Fruit fly (Drosophila melanogaster) whole organism, embryonic: Measurements from ENCODE around the gene wdn.
A peak's percentile ranks its signal among the peaks of the same experiment; 100 is the strongest.

Experiments
- ATbp ChIP-seq: fragments of 200-800 bp; sonication (Bioruptor generic); optimal IDR thresholded peaks from 2 replicates; lab custom pipeline; 2017; ENCODE audit warnings: missing biosample characterization, mild to moderate bottlenecking, missing genetic modification characterization, missing genetic modification reagents
- Abd-B ChIP-seq: fragments of 200-800 bp; sonication (Bioruptor generic); optimal IDR thresholded peaks from 2 replicates; lab custom pipeline; 2018; ENCODE audit warnings: missing biosample characterization, mild to moderate bottlenecking, missing genetic modification characterization, moderate library complexity
- Atf-2 ChIP-seq: fragments of 200-800 bp; sonication (Bioruptor generic); optimal IDR thresholded peaks from 2 replicates; lab custom pipeline; 2016; ENCODE audit warnings: missing biosample characterization, missing genetic modification characterization
- Awh ChIP-seq: fragments of 200-800 bp; sonication (Bioruptor generic); IDR thresholded peaks from 2 replicates; pipeline ENCODE4, ENCODE4 v1.3.6; 2022; ENCODE audit warnings: missing biosample characterization, missing genetic modification characterization
- BtbVII ChIP-seq: fragments of 200-800 bp; sonication (Bioruptor generic); optimal IDR thresholded peaks from 3 replicates; lab custom pipeline; 2017; ENCODE audit warnings: missing biosample characterization, mild to moderate bottlenecking, missing genetic modification characterization
- CG1024 ChIP-seq: fragments of 200-800 bp; sonication (Bioruptor generic); IDR thresholded peaks from 2 replicates; pipeline ENCODE4 v1.3.6; 2022; ENCODE audit warnings: missing biosample characterization, missing genetic modification characterization
- CG10274 ChIP-seq: fragments of 200-800 bp; sonication (Bioruptor generic); optimal IDR thresholded peaks from 3 replicates; lab custom pipeline; 2017; ENCODE audit warnings: missing biosample characterization, mild to moderate bottlenecking, missing genetic modification characterization
- CG10366 ChIP-seq: fragments of 200-800 bp; sonication (Bioruptor generic); IDR thresholded peaks from 2 replicates; pipeline ENCODE4 v1.3.6; 2022; ENCODE audit warnings: missing biosample characterization, missing genetic modification characterization
- CG12104 ChIP-seq: fragments of 200-800 bp; sonication (Bioruptor generic); optimal IDR thresholded peaks from 3 replicates; lab custom pipeline; 2016; ENCODE audit warnings: missing biosample characterization, missing genetic modification characterization
- CG12769 ChIP-seq: fragments of 200-800 bp; sonication (Bioruptor generic); optimal IDR thresholded peaks from 2 replicates; lab custom pipeline; 2019; ENCODE audit warnings: missing biosample characterization, mild to moderate bottlenecking, missing genetic modification characterization, moderate library complexity
- CG13123 ChIP-seq: fragments of 200-800 bp; sonication (Bioruptor generic); optimal IDR thresholded peaks from 2 replicates; lab custom pipeline; 2016; ENCODE audit warnings: missing biosample characterization, missing genetic modification characterization
- CG17186 ChIP-seq: fragments of 200-800 bp; sonication (Bioruptor generic); optimal IDR thresholded peaks from 3 replicates; lab custom pipeline; 2017; ENCODE audit warnings: missing biosample characterization, missing genetic modification reagents, missing genetic modification characterization
- CG17385 ChIP-seq: fragments of 200-800 bp; sonication (Bioruptor generic); optimal IDR thresholded peaks from 3 replicates; lab custom pipeline; 2018; ENCODE audit warnings: missing biosample characterization, mild to moderate bottlenecking, missing genetic modification characterization
- CG2678 ChIP-seq: fragments of 200-800 bp; sonication (Bioruptor generic); optimal IDR thresholded peaks from 3 replicates; lab custom pipeline; 2019; ENCODE audit warnings: missing biosample characterization, mild to moderate bottlenecking, missing genetic modification characterization, moderate library complexity
- CG3065 ChIP-seq: fragments of 200-800 bp; sonication (Bioruptor generic); optimal IDR thresholded peaks from 2 replicates; lab custom pipeline; 2016; ENCODE audit warnings: missing biosample characterization, missing genetic modification characterization
- CG31224 ChIP-seq: fragments of 200-800 bp; sonication (Bioruptor generic); IDR thresholded peaks from 2 replicates; pipeline ENCODE4 v1.3.6; 2022; ENCODE audit warnings: missing biosample characterization, missing genetic modification characterization
- CG7963 ChIP-seq: fragments of 200-800 bp; sonication (Bioruptor generic); IDR thresholded peaks from 3 replicates; pipeline ENCODE4 v1.3.6; 2022; ENCODE audit warnings: missing biosample characterization, missing genetic modification characterization; ENCODE audit not compliant: partially characterized antibody
- CG8924 ChIP-seq: fragments of 200-800 bp; optimal IDR thresholded peaks from 3 replicates; lab custom pipeline; 2019; ENCODE audit warnings: missing biosample characterization, mild to moderate bottlenecking, missing genetic modification characterization, moderate library complexity
- D19B ChIP-seq: fragments of 200-800 bp; sonication (Bioruptor generic); optimal IDR thresholded peaks from 2 replicates; lab custom pipeline; 2017; ENCODE audit warnings: missing biosample characterization, mild to moderate bottlenecking, missing genetic modification characterization
- Dip2 ChIP-seq: fragments of 200-800 bp; sonication (Bioruptor generic); IDR thresholded peaks from 2 replicates; pipeline ENCODE4 v1.3.6; 2022; ENCODE audit warnings: missing biosample characterization, missing genetic modification characterization
- Dip3 ChIP-seq: fragments of 200-800 bp; sonication (Bioruptor generic); optimal IDR thresholded peaks from 3 replicates; lab custom pipeline; 2016; ENCODE audit warnings: missing biosample characterization, missing genetic modification characterization
- ERR ChIP-seq: fragments of 200-800 bp; sonication (Bioruptor generic); optimal IDR thresholded peaks from 2 replicates; lab custom pipeline; 2016; ENCODE audit warnings: missing biosample characterization, missing genetic modification characterization
- Elba2 ChIP-seq: fragments of 200-800 bp; sonication (Bioruptor generic); optimal IDR thresholded peaks from 3 replicates; lab custom pipeline; 2016; ENCODE audit warnings: missing biosample characterization, missing genetic modification characterization
- Ets97D ChIP-seq: fragments of 200-800 bp; sonication (Bioruptor generic); optimal IDR thresholded peaks from 3 replicates; lab custom pipeline; 2016; ENCODE audit warnings: missing biosample characterization, missing genetic modification characterization
- HLH3B ChIP-seq: fragments of 200-800 bp; sonication (Bioruptor generic); IDR thresholded peaks from 2 replicates; pipeline ENCODE4 v1.3.6; 2022; ENCODE audit warnings: missing biosample characterization, missing genetic modification characterization
- Hand ChIP-seq: fragments of 200-800 bp; sonication (Bioruptor generic); optimal IDR thresholded peaks from 2 replicates; lab custom pipeline; 2017; ENCODE audit warnings: mild to moderate bottlenecking, missing biosample characterization, missing genetic modification reagents, missing genetic modification characterization
- HmgD ChIP-seq: fragments of 200-800 bp; sonication (Bioruptor generic); optimal IDR thresholded peaks from 3 replicates; lab custom pipeline; 2016; ENCODE audit warnings: missing biosample characterization, missing genetic modification characterization
- Max ChIP-seq: fragments of 200-800 bp; sonication (Bioruptor generic); optimal IDR thresholded peaks from 2 replicates; lab custom pipeline; 2016; ENCODE audit warnings: missing biosample characterization, mild to moderate bottlenecking, missing genetic modification characterization
- ac ChIP-seq: fragments of 200-800 bp; sonication (Bioruptor generic); optimal IDR thresholded peaks from 3 replicates; lab custom pipeline; 2017; ENCODE audit warnings: missing biosample characterization, mild to moderate bottlenecking, missing genetic modification characterization
- ara ChIP-seq: fragments of 200-800 bp; sonication (Bioruptor generic); IDR thresholded peaks from 2 replicates; pipeline ENCODE4 v1.3.6; 2022; ENCODE audit warnings: missing biosample characterization, missing genetic modification characterization
- da ChIP-seq: fragments of 200-800 bp; sonication (Bioruptor generic); optimal IDR thresholded peaks from 2 replicates; lab custom pipeline; 2016; ENCODE audit warnings: missing biosample characterization, missing genetic modification characterization
- danr ChIP-seq: fragments of 200-800 bp; sonication (Bioruptor generic); IDR thresholded peaks from 2 replicates; pipeline ENCODE4 v1.3.6; 2022; ENCODE audit warnings: missing biosample characterization, missing genetic modification characterization
- dmrt11E ChIP-seq: fragments of 200-800 bp; sonication (Bioruptor generic); optimal IDR thresholded peaks from 3 replicates; lab custom pipeline; 2018; ENCODE audit warnings: missing biosample characterization, mild to moderate bottlenecking, missing genetic modification characterization, moderate library complexity
- eve ChIP-seq, 2 experiments: fragments of >200 bp; optimal IDR thresholded peaks; 2 replicates each; lab custom pipeline; 2017; ENCODE audit warnings: missing biosample characterization in 2 of 2, missing genetic modification characterization in 2 of 2
- ftz-f1 ChIP-seq: fragments of 200-800 bp; sonication (Bioruptor generic); optimal IDR thresholded peaks from 2 replicates; lab custom pipeline; 2016; ENCODE audit warnings: missing biosample characterization, missing genetic modification characterization
- gcm2 ChIP-seq: fragments of 200-800 bp; sonication (Bioruptor generic); optimal IDR thresholded peaks from 2 replicates; lab custom pipeline; 2016; ENCODE audit warnings: missing biosample characterization, missing genetic modification characterization
- hth ChIP-seq: fragments of >200 bp; optimal IDR thresholded peaks from 2 replicates; lab custom pipeline; 2017; ENCODE audit warnings: inconsistent platforms
- mam ChIP-seq: fragments of 200-800 bp; sonication (Bioruptor generic); optimal IDR thresholded peaks from 3 replicates; lab custom pipeline; 2016; ENCODE audit warnings: missing biosample characterization, missing genetic modification characterization
- nerfin-1 ChIP-seq: fragments of 200-800 bp; sonication (Bioruptor generic); optimal IDR thresholded peaks from 3 replicates; lab custom pipeline; 2019; ENCODE audit warnings: missing biosample characterization, mild to moderate bottlenecking, missing genetic modification characterization, moderate library complexity
- otp ChIP-seq: fragments of 200-800 bp; sonication (Bioruptor generic); IDR thresholded peaks from 3 replicates; pipeline ENCODE4, ENCODE4 v1.3.6; 2022; ENCODE audit warnings: missing biosample characterization, missing genetic modification characterization
- psq ChIP-seq: fragments of 200-800 bp; sonication (Bioruptor generic); optimal IDR thresholded peaks from 2 replicates; lab custom pipeline; 2017; ENCODE audit warnings: missing biosample characterization, missing genetic modification characterization
- repo ChIP-seq: fragments of 200-800 bp; sonication (Bioruptor generic); optimal IDR thresholded peaks from 2 replicates; lab custom pipeline; 2016; ENCODE audit warnings: missing biosample characterization, missing genetic modification characterization
- slou ChIP-seq: fragments of 200-800 bp; sonication (Bioruptor generic); optimal IDR thresholded peaks from 3 replicates; lab custom pipeline; 2016; ENCODE audit warnings: missing biosample characterization, missing genetic modification characterization
- sna ChIP-seq: fragments of 200-800 bp; sonication (Bioruptor generic); IDR thresholded peaks from 2 replicates; pipeline ENCODE4 v1.3.6; 2022; ENCODE audit warnings: missing biosample characterization, missing genetic modification characterization; ENCODE audit not compliant: partially characterized antibody
- tap ChIP-seq: fragments of 200-800 bp; optimal IDR thresholded peaks from 3 replicates; lab custom pipeline; 2019; ENCODE audit warnings: missing biosample characterization, mild to moderate bottlenecking, missing genetic modification characterization, moderate library complexity
- trem ChIP-seq: fragments of 200-800 bp; optimal IDR thresholded peaks from 3 replicates; lab custom pipeline; 2019; ENCODE audit warnings: missing biosample characterization, mild to moderate bottlenecking, missing genetic modification characterization, moderate library complexity
- trh ChIP-seq: fragments of 200-800 bp; sonication (Bioruptor generic); optimal IDR thresholded peaks from 2 replicates; lab custom pipeline; 2016; ENCODE audit warnings: missing biosample characterization, missing genetic modification characterization
- tx ChIP-seq: fragments of 200-800 bp; sonication (Bioruptor generic); optimal IDR thresholded peaks from 2 replicates; lab custom pipeline; 2016; ENCODE audit warnings: missing biosample characterization, missing genetic modification characterization
- unc-4 ChIP-seq: fragments of 200-800 bp; sonication (Bioruptor generic); IDR thresholded peaks from 2 replicates; pipeline ENCODE4 v1.3.6; 2022; ENCODE audit warnings: missing biosample characterization, missing genetic modification characterization; ENCODE audit not compliant: partially characterized antibody
- unpg ChIP-seq: fragments of 200-800 bp; sonication (Bioruptor generic); optimal IDR thresholded peaks from 3 replicates; lab custom pipeline; 2018; ENCODE audit warnings: missing biosample characterization, mild to moderate bottlenecking, missing genetic modification characterization, moderate library complexity
- vfl ChIP-seq: fragments of 200-800 bp; sonication (Bioruptor generic); optimal IDR thresholded peaks from 2 replicates; lab custom pipeline; 2016; ENCODE audit warnings: missing biosample characterization, missing genetic modification characterization

Gene wdn

DNA sequence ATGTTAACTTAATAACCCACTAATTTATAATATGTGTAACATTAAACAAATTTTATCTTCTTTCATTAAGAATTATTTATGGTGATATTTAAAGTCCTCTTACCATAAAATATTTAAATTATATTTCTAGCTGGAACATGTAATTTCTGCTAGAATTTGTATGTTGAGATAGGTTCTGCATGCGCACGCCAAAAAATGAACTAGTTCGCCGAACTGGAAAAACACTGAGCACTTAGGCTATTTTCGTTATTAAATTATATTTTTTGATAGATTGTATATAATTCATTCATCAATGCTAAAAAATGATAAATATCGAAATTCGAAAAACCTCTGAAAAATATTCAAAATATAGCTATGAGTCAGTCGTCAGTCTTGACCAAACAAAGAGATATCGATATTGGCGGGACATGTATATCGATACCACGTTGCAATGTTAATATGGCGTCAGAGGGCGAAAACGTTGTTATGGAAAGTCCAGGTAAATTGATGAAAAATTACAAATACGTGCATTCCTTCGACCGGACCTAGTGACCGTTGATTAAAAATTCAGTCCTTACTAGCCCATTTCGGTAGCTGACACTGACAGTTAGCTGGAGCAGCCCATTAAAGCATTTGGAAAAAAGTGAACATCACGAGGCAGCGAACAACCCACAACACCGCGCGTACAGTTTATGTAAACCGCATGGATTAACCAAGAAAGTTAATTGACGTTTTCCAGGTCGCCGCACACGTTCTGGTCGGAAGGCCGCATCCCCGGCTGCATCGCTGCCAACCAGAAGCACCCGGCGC lies 734 bp upstream of the wdn start, which contains the start of gene Prp39 (continued):
- no peak for TF ChIP-seq Hand (GFP tag; lab: Kevin White, UChicago)
- TF ChIP-seq mam (GFP tag; lab: Kevin White, UChicago) = no peak
- TF ChIP-seq trh = no peak
- TF ChIP-seq gcm2 (GFP tag; lab: Kevin White, UChicago) = no peak
- TF ChIP-seq tap (tag; lab: Kevin White, UChicago) = no peak
- TF ChIP-seq CG2678 = no peak
- no peak for TF ChIP-seq tx (GFP tag; lab: Kevin White, UChicago)
- no peak for TF ChIP-seq HmgD (GFP tag; lab: Kevin White, UChicago)
- no peak for TF ChIP-seq Elba2 (GFP tag; lab: Kevin White, UChicago)
- TF ChIP-seq otp (GFP tag; lab: Robert Waterston, UW) = no peak
- no peak for TF ChIP-seq Atf-2 (GFP tag; lab: Kevin White, UChicago)
- TF ChIP-seq CG8924 (tag; lab: Kevin White, UChicago) = no peak
- TF ChIP-seq BtbVII (GFP tag; lab: Kevin White, UChicago) = no peak
- no peak for TF ChIP-seq ERR (GFP tag; lab: Kevin White, UChicago)
- no peak for TF ChIP-seq psq (GFP tag; lab: Kevin White, UChicago)
- peak; percentile 10 for TF ChIP-seq dmrt11E (tag; lab: Kevin White, UChicago)
- TF ChIP-seq slou = peak; percentile 6
- TF ChIP-seq CG31224 (GFP tag; lab: Robert Waterston, UW) = no peak
- no peak for TF ChIP-seq CG13123 (GFP tag; lab: Kevin White, UChicago)
- TF ChIP-seq unc-4 = peak; percentile 74
- no peak for TF ChIP-seq ac (GFP tag; lab: Kevin White, UChicago)
- TF ChIP-seq CG12769 (tag; lab: Kevin White, UChicago) = no peak
- peak; percentile 53 for TF ChIP-seq sna (GFP tag; lab: Robert Waterston, UW)
- no peak for TF ChIP-seq Abd-B (GFP tag; lab: Kevin White, UChicago)
- TF ChIP-seq da (GFP tag; lab: Kevin White, UChicago) = no peak
- TF ChIP-seq HLH3B = no peak
- TF ChIP-seq Ets97D = no peak
- no peak for TF ChIP-seq Dip3 (GFP tag; lab: Kevin White, UChicago)
- no peak for TF ChIP-seq hth
- no peak for TF ChIP-seq danr
- TF ChIP-seq CG1024 (GFP tag; lab: Robert Waterston, UW) = no peak
- TF ChIP-seq vfl (GFP tag; lab: Kevin White, UChicago) = no peak
- no peak for TF ChIP-seq nerfin-1 (tag; lab: Kevin White, UChicago)
- TF ChIP-seq D19B (GFP tag; lab: Kevin White, UChicago) = no peak
- no peak for TF ChIP-seq ftz-f1 (GFP tag; lab: Kevin White, UChicago)
- no peak for TF ChIP-seq CG17385
- no peak for TF ChIP-seq Dip2
- TF ChIP-seq Max (GFP tag; lab: Kevin White, UChicago) = peak; percentile 22
- no peak for TF ChIP-seq CG10274 (GFP tag; lab: Kevin White, UChicago)
- TF ChIP-seq CG7963 (GFP tag; lab: Robert Waterston, UW) = peak; percentile 31; the same call in 1 of the 3 replicates
- no peak for TF ChIP-seq eve (GFP tag; optimal IDR thresholded peaks at IDR 0.05; lab: Kevin White, UChicago)
- no peak for TF ChIP-seq ATbp (GFP tag; lab: Kevin White, UChicago)
- peak; percentile 49 for TF ChIP-seq trem (tag; lab: Kevin White, UChicago)
- TF ChIP-seq CG12104 (GFP tag; lab: Kevin White, UChicago) = peak; percentile 22
- TF ChIP-seq CG17186 (GFP tag; lab: Kevin White, UChicago) = peak; percentile 14
- TF ChIP-seq Awh (GFP tag; lab: Robert Waterston, UW) = no peak
- no peak for TF ChIP-seq unpg (GFP tag; lab: Kevin White, UChicago)
- peak; percentile 31 for TF ChIP-seq CG10366 (GFP tag; lab: Robert Waterston, UW)
- no peak for TF ChIP-seq ara (GFP tag; lab: Robert Waterston, UW)
- no peak for TF ChIP-seq repo (GFP tag; lab: Kevin White, UChicago)
- TF ChIP-seq CG3065 (GFP tag; lab: Kevin White, UChicago) = no peak
